Worm (Caenorhabditis elegans): ENCODE measurements around the gene ipp-5.

DNA sequence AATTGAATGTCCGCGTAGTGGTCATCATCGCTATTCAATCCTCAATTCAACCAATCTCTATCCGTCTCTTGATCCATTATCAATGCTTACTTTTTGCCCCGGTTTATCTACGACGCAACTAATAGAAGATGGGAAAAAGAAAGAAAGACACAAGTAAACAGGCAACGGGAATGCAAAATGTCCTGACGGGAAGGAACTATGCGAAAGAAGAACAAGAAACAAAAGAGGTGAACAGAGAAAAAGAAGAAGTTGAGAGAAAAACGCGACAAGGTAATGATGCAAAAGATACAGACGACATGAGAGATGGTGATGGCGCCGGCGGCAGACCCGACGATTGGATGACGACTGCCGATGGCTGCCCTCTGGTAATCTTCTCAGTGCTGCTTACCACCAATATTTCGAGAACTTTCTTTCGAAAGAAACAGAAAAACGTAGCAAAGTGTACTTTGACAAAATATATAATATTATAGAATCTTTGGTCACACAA lies 10.8 kb downstream of the ipp-5 start:
- no peak for TF ChIP-seq pha-4 (tag; optimal IDR thresholded peaks at IDR 0.05)
- no peak for TF ChIP-seq ama-1 (optimal IDR thresholded peaks at IDR 0.05)
